Worm (Caenorhabditis elegans) whole organism, young adult: ENCODE data around the gene F53F8.7.

ENCODE experiments used
- B0019.2 ChIP-seq: fragments of 200-800 bp; sonication (Bioruptor generic); conservative IDR thresholded peaks from 2 replicates; pipeline ENCODE4 v1.3.6; 2022; ENCODE audit warnings: missing genetic modification reagents, missing genetic modification characterization, missing compliant biosample characterization
- C06A6.2 ChIP-seq: fragments of 200-800 bp; sonication (Bioruptor generic); conservative IDR thresholded peaks from 2 replicates; pipeline ENCODE4 v1.3.6; 2022; ENCODE audit warnings: missing genetic modification characterization, missing compliant biosample characterization
- C17E4.6 ChIP-seq: fragments of 200-800 bp; sonication (Bioruptor generic); IDR thresholded peaks from 2 replicates; pipeline ENCODE4 v1.3.6; 2022; ENCODE audit warnings: missing genetic modification reagents, missing genetic modification characterization, missing compliant biosample characterization
- F23B12.7 ChIP-seq: sonication (generic microtip); optimal IDR thresholded peaks from 2 replicates; lab custom pipeline; 2017; ENCODE audit warnings: missing genetic modification characterization, mild to moderate bottlenecking, missing compliant biosample characterization, antibody characterized with exemption, moderate library complexity; ENCODE audit not compliant: insufficient read depth
- F33H1.4 ChIP-seq: fragments of 200-800 bp; sonication (Bioruptor generic); IDR thresholded peaks from 2 replicates; pipeline ENCODE4 v1.3.6; 2022; ENCODE audit warnings: missing genetic modification reagents, missing genetic modification characterization, missing compliant biosample characterization
- F57C9.4 ChIP-seq: sonication (generic microtip); optimal IDR thresholded peaks from 2 replicates; lab custom pipeline; 2017; ENCODE audit warnings: mild to moderate bottlenecking, missing genetic modification characterization, missing compliant biosample characterization
- K11D2.4 ChIP-seq: fragments of 200-800 bp; sonication (Bioruptor generic); IDR thresholded peaks from 2 replicates; pipeline ENCODE4 v1.3.6; 2022; ENCODE audit warnings: missing genetic modification reagents, missing genetic modification characterization, missing compliant biosample characterization
- ZK185.1 ChIP-seq: sonication (generic microtip); optimal IDR thresholded peaks from 2 replicates; lab custom pipeline; 2016; ENCODE audit warnings: mild to moderate bottlenecking, missing genetic modification characterization, missing compliant biosample characterization; ENCODE audit not compliant: poor library complexity, severe bottlenecking
- aptf-3 ChIP-seq: fragments of 200-800 bp; sonication (Bioruptor generic); IDR thresholded peaks from 2 replicates; pipeline ENCODE4 v1.3.6; 2022; ENCODE audit warnings: missing genetic modification characterization, missing compliant biosample characterization
- attf-3 ChIP-seq: fragments of 200-800 bp; sonication (Bioruptor generic); conservative IDR thresholded peaks from 2 replicates; pipeline ENCODE4 v1.3.6; 2022; ENCODE audit warnings: missing genetic modification reagents, missing genetic modification characterization, missing compliant biosample characterization
- attf-5 ChIP-seq: fragments of 200-800 bp; sonication (Bioruptor generic); optimal IDR thresholded peaks from 2 replicates; lab custom pipeline; 2018; ENCODE audit warnings: mild to moderate bottlenecking, missing genetic modification characterization, missing compliant biosample characterization
- attf-6 ChIP-seq: fragments of 200-800 bp; sonication (Bioruptor generic); IDR thresholded peaks from 2 replicates; pipeline ENCODE4 v1.3.6; 2022; ENCODE audit warnings: missing genetic modification reagents, missing genetic modification characterization, missing compliant biosample characterization
- bed-2 ChIP-seq: fragments of 200-800 bp; sonication (Bioruptor generic); IDR thresholded peaks from 2 replicates; pipeline ENCODE4 v1.3.6; 2022; ENCODE audit warnings: missing genetic modification reagents, missing genetic modification characterization, missing compliant biosample characterization
- cebp-1 ChIP-seq, 2 experiments: fragments of 200-800 bp in 1 of 2; sonication (Bioruptor generic) in 1 of 2; sonication (generic microtip) in 1 of 2; IDR thresholded peaks in 1 of 2; optimal IDR thresholded peaks in 1 of 2; 2 replicates each; pipeline versions ENCODE4 v1.3.6 to Lab custom; 2017 to 2022; ENCODE audit warnings: missing compliant biosample characterization in 2 of 2, missing genetic modification characterization in 2 of 2, mild to moderate bottlenecking in 1 of 2, missing genetic modification reagents in 1 of 2, moderate library complexity in 1 of 2
- ceh-91 ChIP-seq: fragments of 200-800 bp; sonication (Bioruptor generic); IDR thresholded peaks from 2 replicates; pipeline ENCODE4 v1.3.6; 2022; ENCODE audit warnings: missing genetic modification reagents, missing genetic modification characterization, missing compliant biosample characterization
- die-1 ChIP-seq: sonication (generic microtip); optimal IDR thresholded peaks from 2 replicates; lab custom pipeline; 2016; ENCODE audit warnings: missing genotype, mild to moderate bottlenecking, missing genetic modification characterization, missing compliant biosample characterization
- gei-17 ChIP-seq: fragments of 200-800 bp; sonication (Bioruptor generic); optimal IDR thresholded peaks from 2 replicates; lab custom pipeline; 2018; ENCODE audit warnings: mild to moderate bottlenecking, missing genetic modification characterization, missing compliant biosample characterization
- hlh-12 ChIP-seq: sonication (generic microtip); optimal IDR thresholded peaks from 2 replicates; lab custom pipeline; 2016; ENCODE audit warnings: missing genetic modification characterization, missing compliant biosample characterization
- hlh-26 ChIP-seq: fragments of 200-800 bp; sonication (Bioruptor generic); conservative IDR thresholded peaks from 2 replicates; pipeline ENCODE4 v1.3.6; 2022; ENCODE audit warnings: missing genetic modification reagents, missing genetic modification characterization, missing compliant biosample characterization
- hsf-1 ChIP-seq: fragments of 200-800 bp; sonication (Bioruptor generic); IDR thresholded peaks from 2 replicates; pipeline ENCODE4 v1.3.6; 2022; ENCODE audit warnings: missing genetic modification reagents, missing genetic modification characterization, missing compliant biosample characterization
- let-526 ChIP-seq: fragments of 200-800 bp; sonication (Bioruptor generic); IDR thresholded peaks from 2 replicates; pipeline ENCODE4 v1.3.6; 2022; ENCODE audit warnings: missing genetic modification reagents, missing genetic modification characterization, missing compliant biosample characterization
- lsl-1 ChIP-seq: fragments of 200-800 bp; sonication (Bioruptor generic); optimal IDR thresholded peaks from 2 replicates; lab custom pipeline; 2018; ENCODE audit warnings: mild to moderate bottlenecking, missing genetic modification characterization, moderate library complexity, missing compliant biosample characterization
- lsy-27 ChIP-seq: sonication (generic microtip); optimal IDR thresholded peaks from 2 replicates; lab custom pipeline; 2017; ENCODE audit warnings: missing genetic modification characterization, mild to moderate bottlenecking, missing compliant biosample characterization, antibody characterized with exemption, missing genotype, borderline replicate concordance; ENCODE audit not compliant: insufficient read depth
- madf-10 ChIP-seq: sonication (generic microtip); optimal IDR thresholded peaks from 2 replicates; lab custom pipeline; 2016; ENCODE audit warnings: mild to moderate bottlenecking, missing genetic modification characterization, missing compliant biosample characterization
- madf-8 ChIP-seq: fragments of 200-800 bp; sonication (Bioruptor generic); conservative IDR thresholded peaks from 2 replicates; pipeline ENCODE4 v1.3.6; 2022; ENCODE audit warnings: missing genetic modification reagents, missing genetic modification characterization, missing compliant biosample characterization
- mel-28 ChIP-seq: sonication (generic microtip); optimal IDR thresholded peaks from 2 replicates; lab custom pipeline; 2016; ENCODE audit warnings: borderline replicate concordance, mild to moderate bottlenecking, missing genetic modification characterization, missing compliant biosample characterization
- mxl-1 ChIP-seq: sonication (generic microtip); optimal IDR thresholded peaks from 2 replicates; lab custom pipeline; 2016; ENCODE audit warnings: missing genetic modification characterization, missing compliant biosample characterization
- nfya-1 ChIP-seq: sonication (generic microtip); optimal IDR thresholded peaks from 2 replicates; lab custom pipeline; 2017; ENCODE audit warnings: antibody characterized with exemption, missing compliant biosample characterization, missing genetic modification characterization, borderline replicate concordance; ENCODE audit not compliant: insufficient read depth
- nfya-2 ChIP-seq: fragments of 200-800 bp; sonication (Bioruptor generic); IDR thresholded peaks from 2 replicates; pipeline ENCODE4 v1.3.6; 2022; ENCODE audit warnings: missing genetic modification reagents, missing genetic modification characterization, missing compliant biosample characterization
- repo-1 ChIP-seq: sonication (generic microtip); optimal IDR thresholded peaks from 2 replicates; lab custom pipeline; 2017; ENCODE audit warnings: mild to moderate bottlenecking, missing genetic modification characterization, missing compliant biosample characterization
- tlf-1 ChIP-seq: fragments of 200-800 bp; sonication (Bioruptor generic); optimal IDR thresholded peaks from 2 replicates; lab custom pipeline; 2018; ENCODE audit warnings: mild to moderate bottlenecking, missing genetic modification characterization, missing compliant biosample characterization
- unc-130 ChIP-seq: sonication (generic microtip); optimal IDR thresholded peaks from 2 replicates; lab custom pipeline; 2016; ENCODE audit warnings: missing genetic modification reagents, missing genetic modification characterization, missing compliant biosample characterization
- zim-3 ChIP-seq: sonication (generic microtip); optimal IDR thresholded peaks from 2 replicates; lab custom pipeline; 2017; ENCODE audit warnings: mild to moderate bottlenecking, missing genetic modification characterization, moderate library complexity, missing compliant biosample characterization

F53F8.7 gene

ce11 chrV:20664930-20665329, 33.2 kb downstream of the F53F8.7 start:
- no peak for TF ChIP-seq bed-2 (GFP tag; lab: Robert Waterston, UW)
- TF ChIP-seq C17E4.6 (GFP tag; lab: Robert Waterston, UW) = no peak
- no peak for TF ChIP-seq F23B12.7 (tag; lab: Kevin White, UChicago)
- no peak for TF ChIP-seq madf-10 (tag; lab: Kevin White, UChicago)
- no peak for TF ChIP-seq mel-28 (tag; lab: Kevin White, UChicago)
- TF ChIP-seq die-1 (tag; lab: Kevin White, UChicago) = no peak
- TF ChIP-seq tlf-1 = no peak
- TF ChIP-seq B0019.2 (GFP tag; lab: Robert Waterston, UW) = no peak
- no peak for TF ChIP-seq ceh-91 (GFP tag; lab: Robert Waterston, UW)
- TF ChIP-seq mxl-1 (tag; lab: Kevin White, UChicago) = no peak
- TF ChIP-seq F57C9.4 (tag; lab: Kevin White, UChicago) = no peak
- TF ChIP-seq ZK185.1 (tag; lab: Kevin White, UChicago) = no peak
- TF ChIP-seq nfya-1 (tag; lab: Kevin White, UChicago) = no peak
- TF ChIP-seq gei-17 = no peak

- no peak for TF ChIP-seq repo-1 (tag; lab: Kevin White, UChicago)
- no peak for TF ChIP-seq lsl-1
- no peak for TF ChIP-seq hlh-26 (GFP tag; lab: Robert Waterston, UW)
- TF ChIP-seq hlh-12 = no peak
- no peak for TF ChIP-seq aptf-3 (GFP tag; lab: Robert Waterston, UW)
- no peak for TF ChIP-seq attf-5 (GFP tag; lab: Kevin White, UChicago)
- TF ChIP-seq C06A6.2 (GFP tag; lab: Robert Waterston, UW) = no peak
- TF ChIP-seq, all 124 proteins: peak for 0
Measured at ce11 chrV:20663736-20664135, 34.4 kb downstream of the F53F8.7 start.

- TF ChIP-seq mxl-1 (tag; lab: Kevin White, UChicago) (no peak), madf-8 (GFP tag; lab: Robert Waterston, UW) (no peak), attf-6 (no peak), lsy-27 (tag; lab: Kevin White, UChicago) (no peak), aptf-3 (GFP tag; lab: Robert Waterston, UW) (no peak), zim-3 (tag; lab: Kevin White, UChicago) (no peak), K11D2.4 (GFP tag; lab: Robert Waterston, UW) (no peak), attf-3 (GFP tag; lab: Robert Waterston, UW) (no peak), hsf-1 (GFP tag; lab: Robert Waterston, UW) (no peak)
Measured at ce11 chrV:20662474-20662873, 35.7 kb downstream of the F53F8.7 start.

- TF ChIP-seq F33H1.4 (no peak), nfya-2 (GFP tag; lab: Robert Waterston, UW) (no peak), cebp-1 (GFP tag; IDR thresholded peaks at IDR 0.05; lab: Robert Waterston, UW) (no peak), cebp-1 (tag; optimal IDR thresholded peaks at IDR 0.05; lab: Kevin White, UChicago) (peak; percentile 47), unc-130 (GFP tag; lab: Kevin White, UChicago) (no peak), let-526 (GFP tag; lab: Robert Waterston, UW) (no peak)
- TF ChIP-seq, all 124 proteins: peak for 1
Measured at ce11 chrV:20660025-20660424, 38.1 kb downstream of the F53F8.7 start, which contains the start of gene W01F3.2. Gene W01F3.2, plus strand, starts transcription at chrV:20660325.
